Worm (Caenorhabditis elegans): Measurements from ENCODE around the gene srh-74.

Gene srh-74

ce11 chrV:11073354-11073753 is 24.8 kb upstream of the srh-74 start:
- TF ChIP-seq nhr-232 (tag; optimal IDR thresholded peaks at IDR 0.05) = no peak
- peak; percentile 4 for TF ChIP-seq ceh-18 (tag; optimal IDR thresholded peaks at IDR 0.05)
- peak; percentile 2 for TF ChIP-seq unc-55 (GFP tag; optimal IDR thresholded peaks at IDR 0.05)

ce11 chrV:11071453-11071852 is 22.9 kb upstream of the srh-74 start:
- TF ChIP-seq pha-2 (tag; optimal IDR thresholded peaks at IDR 0.05) (no peak), syd-9 (tag; optimal IDR thresholded peaks at IDR 0.05) (no peak)

- TF ChIP-seq ceh-14 (tag; optimal IDR thresholded peaks at IDR 0.05) (no peak), ceh-24 (tag; optimal IDR thresholded peaks at IDR 0.05) (no peak), mec-3 (tag; optimal IDR thresholded peaks at IDR 0.05; ENCODE audit: borderline replicate concordance) (no peak)
Measured at ce11 chrV:11070388-11070787, 21.8 kb upstream of the srh-74 start.

ce11 chrV:11069277-11069676 is 20.7 kb upstream of the srh-74 start, which contains the start of gene T04C12.8:
TSS of gene T04C12.8 (minus strand) at chrV:11069358.
- TF ChIP-seq hlh-30 (tag; optimal IDR thresholded peaks at IDR 0.05; ENCODE audit: insufficient read depth) (no peak), elt-2 (tag; optimal IDR thresholded peaks at IDR 0.05) (peak; percentile 83)

DNA sequence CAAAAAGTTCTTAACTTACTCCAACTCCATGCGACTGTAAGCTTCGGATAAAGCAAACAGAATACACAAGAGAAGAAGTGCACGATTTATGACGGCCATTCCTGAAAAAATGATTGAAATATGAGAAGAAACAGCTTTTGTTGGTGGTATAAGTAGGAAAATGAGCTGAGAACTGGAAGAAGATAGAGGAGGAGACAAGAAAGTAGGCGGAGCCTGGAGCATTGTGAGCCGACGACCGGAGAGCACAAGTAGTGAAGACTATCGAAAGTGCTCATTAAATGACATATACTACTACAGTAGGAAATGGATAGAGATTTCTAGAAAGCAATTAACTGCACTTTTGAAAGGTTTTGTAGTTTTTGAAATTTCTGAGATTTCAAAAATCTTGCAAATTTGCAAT is 16.9 kb upstream of the srh-74 start, which contains the start of gene nlp-80:
TSS of gene nlp-80 (minus strand) at position 101 of the 400 bp plus-strand sequence.
- TF ChIP-seq ets-4 (tag; optimal IDR thresholded peaks at IDR 0.05) (no peak), lim-6 (tag; optimal IDR thresholded peaks at IDR 0.05) (no peak), fkh-6 (tag; optimal IDR thresholded peaks at IDR 0.05) (no peak), ceh-24 (tag; optimal IDR thresholded peaks at IDR 0.05) (no peak), nhr-11 (tag; optimal IDR thresholded peaks at IDR 0.05) (no peak), syd-9 (tag; optimal IDR thresholded peaks at IDR 0.05) (no peak), zip-5 (tag; optimal IDR thresholded peaks at IDR 0.05) (no peak), hlh-8 (tag; optimal IDR thresholded peaks at IDR 0.05) (no peak), tbx-2 (tag; optimal IDR thresholded peaks at IDR 0.05) (no peak), che-1 (tag; optimal IDR thresholded peaks at IDR 0.05) (no peak), ceh-6 (GFP tag; optimal IDR thresholded peaks at IDR 0.05) (no peak), tbx-7 (tag; optimal IDR thresholded peaks at IDR 0.05) (no peak), nhr-232 (tag; optimal IDR thresholded peaks at IDR 0.05) (no peak), pha-4 (tag; optimal IDR thresholded peaks at IDR 0.05) (no peak), hlh-13 (GFP tag; optimal IDR thresholded peaks at IDR 0.05) (no peak), pag-3 (tag; optimal IDR thresholded peaks at IDR 0.05; ENCODE audit: borderline replicate concordance) (no peak)

DNA sequence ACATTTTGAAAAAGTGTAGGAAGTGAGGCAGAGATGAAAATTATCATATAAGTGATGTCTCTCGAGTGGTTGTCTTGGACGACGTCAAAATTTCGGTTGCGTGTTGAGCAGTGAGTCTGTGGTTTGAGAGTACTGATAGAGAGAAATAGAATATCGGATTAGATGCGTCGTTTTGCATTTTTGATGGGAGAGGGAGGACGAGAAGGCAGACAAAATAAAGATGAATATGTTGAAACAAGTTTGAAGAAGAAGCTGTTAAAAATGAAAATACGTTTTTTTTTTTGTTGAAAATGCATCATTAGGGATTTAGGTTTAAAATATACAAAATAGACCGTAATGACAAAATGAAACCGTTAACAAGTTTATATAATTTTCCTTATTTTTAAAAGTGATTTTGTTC is 14.5 kb upstream of the srh-74 start, which contains the start of gene T04C12.9:
TSS of gene T04C12.9 (minus strand) at position 101 of the 400 bp plus-strand sequence.
- no peak for TF ChIP-seq odd-2 (tag; optimal IDR thresholded peaks at IDR 0.05)
- TF ChIP-seq ttx-3 (tag; optimal IDR thresholded peaks at IDR 0.05) = no peak
- TF ChIP-seq ceh-48 (tag; optimal IDR thresholded peaks at IDR 0.05) = no peak
- no peak for TF ChIP-seq unc-55 (GFP tag; optimal IDR thresholded peaks at IDR 0.05)
- TF ChIP-seq ceh-34 (tag; optimal IDR thresholded peaks at IDR 0.05) = no peak
- TF ChIP-seq pha-4 (tag; optimal IDR thresholded peaks at IDR 0.05) = no peak
- TF ChIP-seq ceh-6 (GFP tag; optimal IDR thresholded peaks at IDR 0.05) = no peak
- no peak for TF ChIP-seq pat-9 (tag; optimal IDR thresholded peaks at IDR 0.05)
- TF ChIP-seq ceh-9 (tag; optimal IDR thresholded peaks at IDR 0.05) = no peak
- no peak for TF ChIP-seq nhr-232 (tag; optimal IDR thresholded peaks at IDR 0.05)
- TF ChIP-seq ceh-45 (GFP tag; IDR thresholded peaks at IDR 0.05) = no peak
- no peak for TF ChIP-seq unc-86 (tag; optimal IDR thresholded peaks at IDR 0.05)
- TF ChIP-seq hlh-30 (tag; optimal IDR thresholded peaks at IDR 0.05; ENCODE audit: insufficient read depth) = no peak
- no peak for TF ChIP-seq K02D7.2 (tag; optimal IDR thresholded peaks at IDR 0.05)

Measured in whole organism, late embryonic.